Fruit fly (Drosophila melanogaster) ovary, adult (tissue): ENCODE data around the gene Tre1.

Experiments
- CG17801 ChIP-seq: fragments of 200-800 bp; optimal IDR thresholded peaks from 2 replicates; lab custom pipeline; 2019; ENCODE audit warnings: missing biosample characterization, mild to moderate bottlenecking, missing genetic modification characterization, moderate library complexity; ENCODE audit not compliant: partially characterized antibody

Gene Tre1

dm6 chrX:5665902-5666301, 13.9 kb downstream of the Tre1 start, which contains the start of the genes Sirt4 and CG4119:
Gene Sirt4, minus strand, starts transcription at chrX:5665940.
Gene CG4119, plus strand, starts transcription at chrX:5666052.
- peak; percentile 25 for TF ChIP-seq CG17801 (GFP tag; lab: Kevin White, UChicago)

DNA sequence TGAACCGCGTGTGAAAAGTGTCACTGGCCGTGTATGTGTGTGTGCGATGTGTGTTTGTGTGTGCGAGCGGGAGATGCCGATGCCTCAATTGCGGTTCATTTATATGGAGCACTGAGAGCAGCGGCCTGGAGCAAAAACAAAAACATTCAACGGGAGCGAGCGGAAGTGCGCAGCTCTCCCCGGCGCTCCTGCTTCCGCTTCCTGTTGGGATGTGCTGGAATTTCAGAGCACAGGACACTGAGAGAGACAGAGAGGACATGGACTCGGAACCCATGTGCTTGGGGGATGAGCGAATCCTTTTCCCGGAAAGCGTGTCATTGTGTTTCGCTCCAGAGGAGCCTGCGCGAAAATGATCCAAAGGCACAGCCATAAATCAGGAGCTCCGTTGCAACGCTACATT, 15.6 kb downstream of the Tre1 start:
- no peak for TF ChIP-seq CG17801 (GFP tag; lab: Kevin White, UChicago)

DNA sequence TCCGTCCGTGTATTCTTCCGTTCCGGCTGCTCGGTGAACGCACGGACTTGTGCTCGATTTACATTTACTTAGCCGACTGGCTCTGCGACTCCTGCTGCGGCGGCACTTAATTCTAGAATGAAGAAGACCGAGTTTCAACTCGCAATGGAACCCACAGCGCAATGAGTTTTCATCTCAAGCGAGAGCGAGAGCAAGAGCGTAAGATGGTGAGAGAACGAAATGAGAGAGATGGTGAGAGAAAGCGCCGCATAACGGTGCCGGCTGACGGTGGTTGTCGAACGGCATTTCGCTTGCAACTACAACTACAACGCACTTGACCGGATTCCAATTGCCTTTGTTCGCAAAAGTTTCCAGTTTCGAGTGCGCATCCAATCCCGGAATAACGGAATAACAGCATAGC, 17.0 kb downstream of the Tre1 start, which contains the start of gene OtopLc:
Gene OtopLc, minus strand, starts transcription at position 101 of the 400 bp plus-strand sequence.
- TF ChIP-seq CG17801 (GFP tag; lab: Kevin White, UChicago), result no peak

DNA sequence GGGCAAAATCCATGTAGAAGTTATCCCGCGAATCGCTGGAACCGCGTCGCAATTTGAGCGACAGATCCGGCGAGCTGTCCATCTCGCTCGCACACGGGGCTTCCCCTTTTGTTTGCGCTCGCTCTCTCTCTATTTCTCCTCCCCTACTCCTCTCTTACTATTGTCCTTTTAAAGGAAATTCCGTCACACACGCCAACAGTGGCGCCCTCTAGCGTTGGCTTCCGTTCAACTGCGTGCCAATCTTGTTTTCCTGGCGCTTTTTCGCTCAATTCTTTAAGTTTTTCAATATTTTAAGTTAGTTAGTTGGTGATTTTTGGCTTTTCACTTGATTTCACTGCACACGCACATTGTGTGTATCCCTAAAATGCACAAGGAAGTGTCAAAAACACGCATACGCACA, 17.8 kb downstream of the Tre1 start:
- no peak for TF ChIP-seq CG17801 (GFP tag; lab: Kevin White, UChicago)

DNA sequence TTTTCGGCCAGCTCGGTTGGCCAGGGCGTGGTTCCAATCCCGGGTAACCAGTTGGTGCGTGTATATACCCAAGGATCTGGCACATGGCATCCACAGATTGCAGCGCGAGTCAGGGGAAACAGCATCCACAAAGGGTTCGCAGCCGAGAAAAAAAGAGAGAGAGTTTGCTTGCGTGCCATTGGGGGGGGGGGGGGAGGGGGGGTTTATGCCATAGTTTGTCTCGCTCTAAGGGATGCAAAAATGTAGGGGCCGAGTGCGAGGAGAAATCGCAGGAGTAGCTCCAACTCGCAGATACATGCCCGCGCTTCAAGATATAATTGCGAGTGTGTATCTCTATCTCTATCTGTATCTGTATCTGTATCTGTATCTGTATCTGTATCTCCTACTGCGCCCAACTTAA, 29.8 kb downstream of the Tre1 start:
- no peak for TF ChIP-seq CG17801 (GFP tag; lab: Kevin White, UChicago)

DNA sequence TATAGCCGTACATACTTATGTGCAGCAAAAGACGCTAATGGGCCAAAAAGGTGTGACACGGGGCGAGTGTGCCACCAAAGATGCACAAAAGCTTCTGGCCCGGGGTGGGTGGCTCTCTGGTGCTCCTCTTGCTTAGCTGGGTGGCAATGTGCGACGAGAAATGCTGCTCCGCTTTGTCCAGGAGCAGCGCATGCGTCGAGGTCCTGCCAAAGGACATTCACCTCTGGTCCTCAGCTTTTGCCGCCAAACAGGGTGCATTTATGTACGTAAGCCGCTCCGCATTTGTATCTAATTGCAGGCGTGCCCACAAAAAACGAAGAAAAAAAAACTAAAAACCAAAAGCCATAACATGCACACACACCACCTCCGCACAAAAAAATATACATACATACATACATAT, 30.4 kb downstream of the Tre1 start:
- TF ChIP-seq CG17801 (GFP tag; lab: Kevin White, UChicago), result no peak

DNA sequence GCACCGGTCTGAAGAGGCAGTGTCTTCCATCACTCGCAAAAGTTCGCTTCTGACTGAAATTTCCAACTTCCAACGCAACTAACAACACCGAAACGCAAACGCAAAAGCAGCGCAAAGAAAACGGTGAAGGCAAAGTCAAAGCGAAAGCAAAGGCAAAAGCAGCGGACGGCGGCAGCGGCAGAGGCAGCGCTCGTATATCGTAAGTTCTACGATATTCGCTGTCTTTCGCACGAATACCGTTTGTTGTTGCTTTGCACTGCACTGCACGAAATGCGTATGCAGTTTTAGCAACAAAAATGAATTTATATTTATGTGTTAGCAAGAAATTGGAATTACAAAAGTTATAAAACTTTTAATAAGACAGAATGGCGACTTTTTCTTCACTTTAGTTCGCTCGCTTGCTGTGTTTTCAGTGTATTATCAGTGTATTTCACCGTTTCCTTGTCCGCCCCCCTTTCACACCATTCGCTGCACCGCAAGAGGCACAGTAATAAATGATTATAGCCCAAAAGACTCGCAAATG, 31.3 kb downstream of the Tre1 start, which contains the start of gene OtopLa:
Gene OtopLa, minus strand, starts transcription at position 51 of the 523 bp plus-strand sequence.
- no peak for TF ChIP-seq CG17801 (GFP tag; lab: Kevin White, UChicago)

DNA sequence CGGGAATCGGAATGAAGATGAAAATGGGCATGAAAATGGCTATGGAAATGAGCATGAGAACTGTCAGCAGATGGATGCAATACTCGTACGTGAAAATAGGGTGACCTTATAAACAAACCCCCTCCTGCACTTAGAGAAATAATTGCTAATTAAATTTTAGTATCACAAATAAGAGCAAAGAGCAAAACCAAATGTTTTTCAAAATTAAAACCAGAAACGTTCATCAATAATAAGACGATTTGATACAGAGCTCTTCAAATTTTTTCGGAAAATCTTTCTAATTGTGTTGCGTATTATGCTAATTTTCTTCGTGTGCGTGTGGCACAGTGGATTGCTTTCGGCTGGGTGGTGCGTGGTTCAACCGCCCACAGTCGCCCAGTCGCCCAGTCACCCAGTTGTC, 33.5 kb downstream of the Tre1 start:
- TF ChIP-seq CG17801 (GFP tag; lab: Kevin White, UChicago), result no peak

dm6 chrX:5639083-5639482, 40.7 kb downstream of the Tre1 start:
- no peak for TF ChIP-seq CG17801 (GFP tag; lab: Kevin White, UChicago)

DNA sequence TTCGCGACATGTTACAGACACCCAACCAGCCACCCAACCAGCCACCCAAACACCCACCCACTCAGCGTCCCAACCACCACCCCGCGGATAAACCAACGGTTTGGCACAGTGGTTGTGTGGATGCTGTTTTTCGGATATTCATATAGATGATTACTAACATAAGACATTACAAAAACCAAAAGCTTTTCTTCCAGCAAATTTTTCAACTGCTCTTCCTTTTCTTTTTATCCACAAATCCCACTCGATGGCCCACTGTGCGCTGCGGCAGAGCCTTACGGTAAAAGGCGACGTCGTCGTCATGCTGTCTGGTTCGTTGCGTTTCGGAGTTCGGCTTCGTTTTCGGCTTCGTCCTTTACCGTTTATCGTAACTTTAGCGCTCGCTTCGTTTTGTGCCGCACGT, 41.2 kb downstream of the Tre1 start:
- no peak for TF ChIP-seq CG17801 (GFP tag; lab: Kevin White, UChicago)

dm6 chrX:5637543-5637942, 42.2 kb downstream of the Tre1 start:
- TF ChIP-seq CG17801 (GFP tag; lab: Kevin White, UChicago), result no peak

dm6 chrX:5636529-5637099, 43.2 kb downstream of the Tre1 start:
- no peak for TF ChIP-seq CG17801 (GFP tag; lab: Kevin White, UChicago)

DNA sequence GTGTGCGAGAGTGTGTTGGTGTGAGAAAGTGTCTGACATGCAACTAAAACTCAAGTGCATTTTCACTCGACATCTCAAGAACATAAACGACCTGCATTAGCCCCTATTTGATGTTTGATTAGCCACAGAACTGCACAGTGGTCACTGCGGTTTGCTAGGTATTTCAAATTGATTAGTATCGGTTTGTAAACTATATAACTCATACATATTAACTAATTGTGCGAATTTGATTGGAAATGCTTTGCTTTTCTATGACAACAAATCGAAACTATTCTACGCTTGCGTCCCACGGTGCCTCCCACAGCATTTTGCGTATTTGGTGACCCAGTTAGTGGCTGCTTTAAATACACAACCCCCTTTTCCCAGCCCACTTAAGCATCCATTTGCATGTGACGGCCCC, 45.1 kb downstream of the Tre1 start:
- TF ChIP-seq CG17801 (GFP tag; lab: Kevin White, UChicago), result no peak
